Worm (Caenorhabditis elegans) whole organism, L2 larva: Measurements from ENCODE around the gene srh-137.

ENCODE experiments used
- C34F6.9 ChIP-seq: fragments of 150-350 bp; optimal IDR thresholded peaks from 2 replicates; lab custom pipeline; 2014; ENCODE audit warnings: missing biosample characterization, missing genetic modification characterization
- Y55F3AM.14 ChIP-seq: fragments of 200-800 bp; sonication (Bioruptor generic); optimal IDR thresholded peaks from 2 replicates; lab custom pipeline; 2018; ENCODE audit warnings: mild to moderate bottlenecking, missing genetic modification characterization, missing compliant biosample characterization
- alr-1 ChIP-seq: fragments of 150-350 bp; optimal IDR thresholded peaks from 2 replicates; lab custom pipeline; 2014; ENCODE audit warnings: missing biosample characterization, missing genetic modification characterization
- aly-2 ChIP-seq: fragments of 150-350 bp; optimal IDR thresholded peaks from 2 replicates; lab custom pipeline; 2014; ENCODE audit warnings: missing biosample characterization, missing genetic modification characterization
- ama-1 ChIP-seq: fragments of 150-350 bp; optimal IDR thresholded peaks from 2 replicates; lab custom pipeline; 2018; ENCODE audit warnings: inconsistent platforms
- blmp-1 ChIP-seq: sonication (generic microtip); optimal IDR thresholded peaks from 2 replicates; lab custom pipeline; 2017; ENCODE audit warnings: missing genetic modification characterization, mild to moderate bottlenecking, missing compliant biosample characterization, antibody characterized with exemption, moderate library complexity; ENCODE audit not compliant: insufficient read depth
- ceh-16 ChIP-seq: fragments of 150-350 bp; optimal IDR thresholded peaks from 2 replicates; lab custom pipeline; 2014; ENCODE audit warnings: missing biosample characterization, missing genetic modification characterization
- ceh-82 ChIP-seq: fragments of 150-350 bp; optimal IDR thresholded peaks from 2 replicates; lab custom pipeline; 2014; ENCODE audit warnings: missing biosample characterization, missing genetic modification characterization
- dmd-4 ChIP-seq: sonication (generic microtip); optimal IDR thresholded peaks from 2 replicates; lab custom pipeline; 2017; ENCODE audit warnings: missing biosample characterization, missing genetic modification characterization
- egl-27 ChIP-seq: sonication (generic microtip); optimal IDR thresholded peaks from 3 replicates; lab custom pipeline; 2017; ENCODE audit warnings: missing biosample characterization, missing genetic modification reagents, missing genetic modification characterization
- elt-3 ChIP-seq: sonication (generic microtip); optimal IDR thresholded peaks from 2 replicates; lab custom pipeline; 2017; ENCODE audit warnings: missing biosample characterization, missing genetic modification characterization
- fos-1 ChIP-seq: fragments of 150-350 bp; optimal IDR thresholded peaks from 2 replicates; lab custom pipeline; 2014; ENCODE audit warnings: missing biosample characterization, missing genetic modification characterization
- gmeb-1 ChIP-seq: fragments of 150-350 bp; optimal IDR thresholded peaks from 2 replicates; lab custom pipeline; 2014; ENCODE audit warnings: missing biosample characterization, missing genetic modification characterization
- lin-39 ChIP-seq: fragments of 150-350 bp; optimal IDR thresholded peaks from 2 replicates; lab custom pipeline; 2014; ENCODE audit warnings: missing biosample characterization, missing genetic modification reagents, missing genetic modification characterization
- lsy-2 ChIP-seq, 2 experiments: fragments of 150-350 bp in 1 of 2; sonication (generic microtip) in 1 of 2; optimal IDR thresholded peaks; 2 replicates each; lab custom pipeline; 2014 to 2017; ENCODE audit warnings: missing biosample characterization in 2 of 2, missing genetic modification characterization in 2 of 2
- mab-5 ChIP-seq: fragments of 150-350 bp; optimal IDR thresholded peaks from 2 replicates; lab custom pipeline; 2014; ENCODE audit warnings: missing biosample characterization, missing genetic modification characterization
- mbf-1 ChIP-seq: sonication (generic microtip); optimal IDR thresholded peaks from 2 replicates; lab custom pipeline; 2017; ENCODE audit warnings: missing biosample characterization, missing genetic modification characterization
- mdl-1 ChIP-seq, 2 experiments: fragments of 150-350 bp in 1 of 2; sonication (generic microtip) in 1 of 2; optimal IDR thresholded peaks; 2 replicates each; lab custom pipeline; 2017; ENCODE audit warnings: missing biosample characterization in 2 of 2, missing genetic modification characterization in 2 of 2
- nhr-11 ChIP-seq: fragments of 150-350 bp; optimal IDR thresholded peaks from 2 replicates; lab custom pipeline; 2014; ENCODE audit warnings: missing biosample characterization, missing genetic modification characterization
- nhr-12 ChIP-seq: fragments of 150-350 bp; optimal IDR thresholded peaks from 2 replicates; lab custom pipeline; 2014; ENCODE audit warnings: missing biosample characterization, missing genetic modification characterization
- nhr-129 ChIP-seq: fragments of 150-350 bp; optimal IDR thresholded peaks from 2 replicates; lab custom pipeline; 2014; ENCODE audit warnings: missing biosample characterization, missing genetic modification characterization
- nhr-23 ChIP-seq: fragments of 150-350 bp; optimal IDR thresholded peaks from 2 replicates; lab custom pipeline; 2014; ENCODE audit warnings: missing biosample characterization, missing genetic modification reagents, missing genetic modification characterization
- nhr-237 ChIP-seq: fragments of 150-350 bp; optimal IDR thresholded peaks from 2 replicates; lab custom pipeline; 2014; ENCODE audit warnings: missing biosample characterization, missing genetic modification characterization
- nhr-25 ChIP-seq: fragments of 150-350 bp; sonication (generic microtip); optimal IDR thresholded peaks from 3 replicates; lab custom pipeline; 2014; ENCODE audit warnings: missing biosample characterization, missing genetic modification characterization
- nhr-6 ChIP-seq: fragments of 150-350 bp; optimal IDR thresholded peaks from 2 replicates; lab custom pipeline; 2014; ENCODE audit warnings: missing biosample characterization, missing genetic modification characterization
- nhr-77 ChIP-seq: fragments of 150-350 bp; optimal IDR thresholded peaks from 2 replicates; lab custom pipeline; 2014; ENCODE audit warnings: missing biosample characterization, missing genetic modification characterization
- peb-1 ChIP-seq: fragments of 150-350 bp; optimal IDR thresholded peaks from 2 replicates; lab custom pipeline; 2014; ENCODE audit warnings: missing biosample characterization, missing genetic modification characterization
- sem-4 ChIP-seq: fragments of 150-350 bp; optimal IDR thresholded peaks from 2 replicates; lab custom pipeline; 2014; ENCODE audit warnings: missing biosample characterization, missing genetic modification reagents, missing genetic modification characterization
- skn-1 ChIP-seq: sonication (generic microtip); optimal IDR thresholded peaks from 2 replicates; lab custom pipeline; 2017; ENCODE audit warnings: missing biosample characterization, missing genetic modification characterization
- sma-3 ChIP-seq: sonication (generic microtip); optimal IDR thresholded peaks from 2 replicates; lab custom pipeline; 2016; ENCODE audit warnings: missing genetic modification reagents, missing genetic modification characterization, missing compliant biosample characterization
- sma-9 ChIP-seq, 2 experiments: fragments of 150-350 bp in 1 of 2; sonication (generic microtip) in 1 of 2; optimal IDR thresholded peaks; 2 replicates each; lab custom pipeline; 2014 to 2016; ENCODE audit warnings: missing genetic modification characterization in 2 of 2, mild to moderate bottlenecking in 1 of 2, missing biosample characterization in 1 of 2, missing compliant biosample characterization in 1 of 2, missing genetic modification reagents in 1 of 2, moderate library complexity in 1 of 2
- snpc-4 ChIP-seq: fragments of 150-350 bp; optimal IDR thresholded peaks from 2 replicates; lab custom pipeline; 2014; ENCODE audit warnings: missing biosample characterization, missing genetic modification characterization
- unc-55 ChIP-seq: fragments of 150-350 bp; sonication (generic microtip); optimal IDR thresholded peaks from 3 replicates; lab custom pipeline; 2014; ENCODE audit warnings: missing biosample characterization, missing genetic modification reagents, missing genetic modification characterization
- unc-62 ChIP-seq: fragments of 150-350 bp; optimal IDR thresholded peaks from 2 replicates; lab custom pipeline; 2014; ENCODE audit warnings: missing biosample characterization, missing genetic modification reagents, missing genetic modification characterization
- zag-1 ChIP-seq: fragments of 150-350 bp; optimal IDR thresholded peaks from 2 replicates; lab custom pipeline; 2014; ENCODE audit warnings: missing biosample characterization, missing genetic modification characterization
- ztf-1 ChIP-seq: fragments of 200-800 bp; sonication (Bioruptor generic); conservative IDR thresholded peaks from 2 replicates; pipeline ENCODE4 v1.3.6; 2022; ENCODE audit warnings: missing genetic modification characterization, missing compliant biosample characterization
- ztf-11 ChIP-seq: sonication (generic microtip); optimal IDR thresholded peaks from 2 replicates; lab custom pipeline; 2017; ENCODE audit warnings: missing biosample characterization, missing genetic modification characterization

The srh-137 gene

DNA sequence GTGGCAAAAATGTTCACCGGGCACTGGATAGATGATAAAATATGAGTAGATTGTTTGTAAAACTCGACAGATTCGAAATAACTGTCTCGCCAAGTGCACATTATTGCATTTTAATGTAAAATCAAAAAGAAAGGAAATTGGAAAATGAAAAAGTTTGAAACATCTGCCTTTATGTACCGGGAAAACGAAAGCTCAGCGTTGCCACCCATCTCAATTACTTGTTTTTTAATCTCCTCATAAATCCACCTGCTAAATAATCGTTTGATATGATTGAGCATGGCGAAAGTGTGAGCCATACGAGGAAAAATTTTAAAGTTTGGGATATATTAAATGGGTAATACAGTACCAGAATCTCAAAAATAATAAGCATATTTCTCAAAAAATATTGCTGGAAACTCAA lies at the start of gene srh-137:
Gene srh-137 (minus strand): TSS at position 101 of the 400 bp plus-strand sequence.
- TF ChIP-seq lin-39 (no peak), ztf-1 (GFP tag; lab: Robert Waterston, UW) (no peak), unc-62 (GFP tag; lab: Kevin White, UChicago) (no peak), nhr-129 (tag; lab: Kevin White, UChicago) (no peak)

DNA sequence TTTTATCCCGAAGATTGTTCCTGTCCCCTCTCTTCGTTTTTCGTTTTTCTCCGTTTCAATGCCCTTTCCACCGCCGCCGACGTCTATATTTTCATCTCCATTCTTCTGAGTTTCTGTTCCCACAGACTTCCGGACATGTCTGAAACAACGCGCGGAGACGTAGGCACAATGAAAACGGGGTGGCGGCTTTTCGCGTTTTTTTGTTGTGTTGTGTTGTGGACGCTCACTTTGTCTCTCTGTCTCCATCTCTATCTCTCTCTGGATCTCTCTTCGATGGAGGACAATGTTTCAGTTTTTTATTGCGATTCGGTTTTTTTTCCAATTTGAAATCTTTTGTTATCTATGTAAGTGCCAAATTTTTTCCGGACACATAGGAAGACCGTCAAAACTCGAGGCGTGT lies 43.5 kb upstream of the srh-137 start:
- no peak for TF ChIP-seq nhr-11 (tag; lab: Kevin White, UChicago)
- no peak for TF ChIP-seq nhr-12 (tag; lab: Kevin White, UChicago)
- TF ChIP-seq unc-55 = peak; percentile 65

DNA sequence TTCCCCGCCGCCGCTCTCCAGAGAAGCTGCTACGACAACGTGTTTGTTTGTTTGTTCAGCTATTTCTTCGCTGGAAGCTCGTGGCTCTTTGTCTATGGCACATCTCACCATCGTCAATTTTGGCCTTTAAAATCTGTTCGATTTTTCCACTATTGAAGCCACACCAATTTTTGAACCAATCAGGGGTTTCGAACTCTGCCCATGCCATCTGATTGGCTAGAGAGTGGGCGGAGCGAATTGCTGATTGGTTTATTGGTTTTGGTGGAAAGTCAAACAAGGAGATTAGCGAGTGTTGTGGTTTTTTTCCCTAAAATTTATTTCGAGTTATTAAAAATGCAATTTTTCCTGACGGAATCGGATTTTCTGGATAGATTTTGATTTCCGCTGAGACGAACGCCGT lies 39.7 kb upstream of the srh-137 start:
- no peak for TF ChIP-seq alr-1 (tag; lab: Kevin White, UChicago)
- no peak for TF ChIP-seq ama-1 (lab: Kevin White, UChicago)
- no peak for TF ChIP-seq snpc-4 (tag; lab: Kevin White, UChicago)
- no peak for TF ChIP-seq blmp-1
- TF ChIP-seq egl-27 (tag; lab: Kevin White, UChicago) = no peak
- no peak for TF ChIP-seq ceh-82 (tag; lab: Kevin White, UChicago)
- no peak for TF ChIP-seq unc-62 (GFP tag; lab: Kevin White, UChicago)
- no peak for TF ChIP-seq nhr-23 (tag; lab: Kevin White, UChicago)
- no peak for TF ChIP-seq mbf-1 (tag; lab: Kevin White, UChicago)
- TF ChIP-seq mab-5 (tag; lab: Kevin White, UChicago) = no peak
- TF ChIP-seq lsy-2 (tag; optimal IDR thresholded peaks at IDR 0.05; lab: Kevin White, UChicago) = no peak
- no peak for TF ChIP-seq ceh-16 (tag; lab: Kevin White, UChicago)
- TF ChIP-seq gmeb-1 (tag; lab: Kevin White, UChicago) = no peak
- TF ChIP-seq nhr-77 (tag; lab: Kevin White, UChicago) = no peak
- TF ChIP-seq nhr-6 (tag; lab: Kevin White, UChicago) = no peak

DNA sequence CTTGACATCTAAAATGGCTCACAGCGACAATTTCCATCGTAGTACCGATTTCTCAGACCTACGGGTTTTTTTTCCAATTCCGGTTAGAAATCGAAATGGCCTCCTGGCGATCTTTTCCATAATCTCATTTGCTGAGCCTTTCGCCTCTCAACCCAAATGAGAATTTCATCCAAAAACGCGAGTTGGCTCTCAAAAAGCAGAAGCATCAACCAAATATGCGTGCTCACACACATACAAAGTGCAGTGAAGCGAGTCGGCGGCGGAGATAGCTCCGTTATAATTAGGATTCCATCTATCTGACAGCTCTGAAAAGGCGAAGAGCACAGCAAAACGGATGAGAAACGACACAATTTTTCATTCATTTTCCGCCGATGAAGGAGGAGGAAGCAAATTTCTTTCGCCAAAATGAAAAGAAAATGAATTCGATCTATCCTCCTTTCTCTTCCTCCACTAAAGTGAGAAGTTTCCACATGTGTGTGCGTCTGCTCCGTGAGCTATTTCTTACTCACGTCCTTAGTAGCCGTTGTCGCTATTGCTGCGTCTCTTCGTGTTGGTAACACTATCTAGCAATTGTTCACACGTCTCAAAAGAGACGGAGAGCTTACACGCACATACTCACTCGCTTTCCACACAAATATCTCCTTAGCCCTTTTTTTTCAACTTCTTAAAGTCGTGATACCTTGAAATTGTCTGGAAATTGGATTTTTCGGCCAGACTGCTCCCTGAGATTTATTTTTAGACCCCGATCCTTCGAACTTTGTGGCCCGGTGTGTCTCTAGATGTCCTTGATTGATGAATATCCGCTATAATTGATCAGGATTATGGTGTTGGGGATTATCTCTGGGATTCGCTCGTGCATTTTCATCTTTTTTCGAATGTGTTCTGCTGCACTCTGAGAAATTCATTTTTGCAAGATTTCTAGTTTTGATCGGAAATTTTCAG lies 35.9 kb upstream of the srh-137 start:
- TF ChIP-seq sma-9 (GFP tag; optimal IDR thresholded peaks at IDR 0.05; lab: Kevin White, UChicago) (no peak), sma-9 (tag; optimal IDR thresholded peaks at IDR 0.05; lab: Kevin White, UChicago) (no peak), fos-1 (tag; lab: Kevin White, UChicago) (no peak), aly-2 (tag; lab: Kevin White, UChicago) (no peak), unc-55 (peak; percentile 77), ztf-1 (GFP tag; lab: Robert Waterston, UW) (no peak), unc-62 (GFP tag; lab: Kevin White, UChicago) (no peak), C34F6.9 (tag; lab: Kevin White, UChicago) (peak; percentile 8), skn-1 (tag; lab: Kevin White, UChicago) (no peak), nhr-129 (tag; lab: Kevin White, UChicago) (peak; percentile 26), Y55F3AM.14 (GFP tag; lab: Kevin White, UChicago) (no peak)

DNA sequence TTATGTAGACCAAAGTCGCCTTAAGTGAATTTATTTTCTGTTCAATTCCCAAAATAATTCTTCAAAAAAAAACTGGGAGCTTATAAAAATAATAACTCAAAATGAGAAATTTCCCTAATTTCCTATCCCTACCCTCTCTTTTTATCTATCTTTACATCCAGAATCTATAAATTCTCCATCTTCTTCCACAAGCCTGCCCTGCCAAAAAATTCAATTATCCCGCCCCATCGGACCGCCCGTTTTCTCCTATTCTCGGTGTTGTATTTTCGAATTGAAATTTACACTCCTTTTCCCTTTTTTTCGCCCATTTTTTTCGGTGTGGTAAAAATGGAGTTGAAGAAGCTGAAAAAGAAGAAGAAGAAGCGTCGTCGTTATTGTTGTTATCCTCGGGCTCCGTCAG lies 33.0 kb upstream of the srh-137 start:
- no peak for TF ChIP-seq peb-1
- TF ChIP-seq ztf-1 (GFP tag; lab: Robert Waterston, UW) = no peak
- no peak for TF ChIP-seq ceh-82 (tag; lab: Kevin White, UChicago)
- no peak for TF ChIP-seq lin-39
- TF ChIP-seq ztf-11 (tag; lab: Kevin White, UChicago) = no peak

DNA sequence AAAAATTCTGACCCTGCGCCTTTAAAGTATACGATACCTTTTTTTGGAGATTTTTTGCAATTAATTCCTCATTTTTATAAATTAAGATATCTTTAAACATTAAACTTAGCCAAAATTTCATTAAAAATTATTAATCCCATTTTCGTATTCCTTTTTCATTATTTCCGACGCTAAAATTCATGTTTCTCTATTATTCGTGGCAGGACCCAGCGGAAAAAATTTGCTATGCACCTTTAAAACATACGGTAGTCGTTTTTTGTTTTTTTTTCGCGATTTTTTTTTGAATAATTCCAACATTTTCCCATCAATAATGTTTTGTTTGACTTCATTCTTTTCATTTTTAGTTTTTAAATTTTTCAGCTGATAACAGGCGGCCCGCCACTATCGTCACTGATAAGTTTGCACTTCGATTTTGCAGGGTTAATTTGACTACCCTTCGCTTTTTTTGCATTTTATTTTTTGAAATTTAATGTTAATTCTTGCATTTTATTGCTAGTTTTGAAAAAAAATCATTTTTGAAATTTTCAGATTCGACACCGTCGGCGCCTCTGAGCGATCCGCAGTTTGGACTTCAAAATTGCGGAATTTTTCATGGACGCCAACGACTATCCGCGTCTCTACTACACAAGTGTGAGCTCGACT lies 30.7 kb upstream of the srh-137 start, which contains the start of gene dkf-2:
Gene dkf-2 (plus strand): TSS at position 592 of the 642 bp plus-strand sequence.
- TF ChIP-seq snpc-4 (tag; lab: Kevin White, UChicago) (no peak), dmd-4 (tag; lab: Kevin White, UChicago) (no peak), ztf-1 (GFP tag; lab: Robert Waterston, UW) (no peak), sma-3 (no peak), mdl-1 (tag; optimal IDR thresholded peaks at IDR 0.05; lab: Kevin White, UChicago) (no peak), nhr-237 (tag; lab: Kevin White, UChicago) (no peak), lsy-2 (tag; optimal IDR thresholded peaks at IDR 0.05; lab: Kevin White, UChicago) (no peak), nhr-77 (tag; lab: Kevin White, UChicago) (no peak), nhr-25 (no peak), mab-5 (tag; lab: Kevin White, UChicago) (no peak), sem-4 (no peak), aly-2 (tag; lab: Kevin White, UChicago) (no peak), zag-1 (tag; lab: Kevin White, UChicago) (no peak), alr-1 (tag; lab: Kevin White, UChicago) (no peak), peb-1 (no peak), elt-3 (tag; lab: Kevin White, UChicago) (no peak), C34F6.9 (tag; lab: Kevin White, UChicago) (no peak), Y55F3AM.14 (GFP tag; lab: Kevin White, UChicago) (no peak)
